Worm (Caenorhabditis elegans): ENCODE data around the gene mans-3.
A peak's percentile ranks its signal among the peaks of the same experiment; 100 is the strongest.

The mans-3 gene

DNA sequence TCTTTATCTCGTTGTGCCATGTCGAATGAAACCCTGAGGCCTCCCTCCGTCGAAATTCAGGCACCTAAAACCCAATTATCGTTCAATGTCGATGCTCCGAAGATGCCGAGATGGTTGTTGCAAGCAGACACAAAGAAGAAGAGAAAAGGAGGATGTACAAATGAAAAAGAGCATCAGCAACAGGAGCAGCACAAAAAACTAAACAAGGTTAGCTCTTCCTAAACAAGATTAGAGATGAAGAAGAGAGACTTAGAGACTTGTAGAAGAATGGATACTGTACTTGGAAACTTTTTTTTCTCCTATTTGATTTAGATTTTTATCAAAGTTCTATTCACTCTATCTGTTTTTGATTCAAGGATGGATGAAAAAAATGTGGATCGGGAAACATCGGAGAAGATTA is 47.6 kb upstream of the mans-3 start:
- TF ChIP-seq aha-1 (tag) (peak; percentile 29), skn-1 (tag; optimal IDR thresholded peaks at IDR 0.05) (no peak), dmd-6 (GFP tag; IDR thresholded peaks at IDR 0.05) (0 out of 2 replicates have a peak, but pooled peaks have one; percentile 6), vab-7 (GFP tag; IDR thresholded peaks at IDR 0.05) (no peak), ces-1 (GFP tag; optimal IDR thresholded peaks at IDR 0.05) (peak; percentile 95), fkh-10 (GFP tag; optimal IDR thresholded peaks at IDR 0.05) (peak; percentile 49), ctbp-1 (GFP tag; IDR thresholded peaks at IDR 0.05) (peak; percentile 73), lsy-2 (tag; optimal IDR thresholded peaks at IDR 0.05) (peak in 1 of 2 experiments; percentile 52), mes-2 (tag; optimal IDR thresholded peaks at IDR 0.05; ENCODE audit: poor library complexity, severe bottlenecking) (peak; percentile 9)

DNA sequence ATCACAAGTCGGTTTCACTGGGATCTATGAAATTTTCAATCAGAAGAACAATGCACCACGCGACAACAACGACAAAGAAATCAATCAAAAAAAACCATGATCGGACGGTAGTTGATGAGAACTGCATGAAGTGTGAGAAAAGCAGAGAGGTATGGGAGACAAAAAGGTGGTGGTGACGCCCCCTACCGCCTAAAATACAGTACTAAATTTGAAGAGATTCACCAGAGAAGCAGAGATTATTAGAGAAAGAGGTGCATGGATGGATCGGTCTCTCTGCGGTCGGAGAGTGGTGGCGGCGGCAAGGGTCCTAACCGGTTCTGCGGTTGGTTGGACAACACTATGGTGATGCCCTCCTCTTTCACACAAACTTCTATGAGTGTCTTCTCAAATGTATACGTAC is 45.9 kb upstream of the mans-3 start:
- TF ChIP-seq tra-1 (GFP tag; IDR thresholded peaks at IDR 0.05): 0 out of 2 replicates have a peak, but pooled peaks have one; percentile 34
- no peak for TF ChIP-seq dmd-9 (GFP tag; IDR thresholded peaks at IDR 0.05)
- TF ChIP-seq unc-39 (tag; optimal IDR thresholded peaks at IDR 0.05): no peak
- peak in 1 of 2 experiments; percentile 54 for TF ChIP-seq lsy-2 (tag; optimal IDR thresholded peaks at IDR 0.05)
- TF ChIP-seq spr-3 (GFP tag; optimal IDR thresholded peaks at IDR 0.05): no peak
- peak in 1 of 2 experiments; percentile 8 for TF ChIP-seq unc-62 (GFP tag; optimal IDR thresholded peaks at IDR 0.05 in 1 of 2)
- no peak for TF ChIP-seq unc-62 (tag; optimal IDR thresholded peaks at IDR 0.05)
- TF ChIP-seq T26A8.4 (GFP tag; IDR thresholded peaks at IDR 0.05): peak; percentile 68
- TF ChIP-seq rbr-2 (tag; optimal IDR thresholded peaks at IDR 0.05): peak; percentile 40
- no peak for TF ChIP-seq cey-2 (tag; optimal IDR thresholded peaks at IDR 0.05; ENCODE audit: borderline replicate concordance, insufficient read depth)
- TF ChIP-seq vab-7 (GFP tag; IDR thresholded peaks at IDR 0.05): no peak
- TF ChIP-seq nhr-48 (tag; optimal IDR thresholded peaks at IDR 0.05): peak; percentile 60
- TF ChIP-seq hlh-30 (tag; optimal IDR thresholded peaks at IDR 0.05; ENCODE audit: insufficient read depth): peak; percentile 85
- no peak for TF ChIP-seq attf-4 (tag; optimal IDR thresholded peaks at IDR 0.05)
- peak; percentile 41 for TF ChIP-seq set-16 (GFP tag; IDR thresholded peaks at IDR 0.05)
- TF ChIP-seq dve-1 (tag; optimal IDR thresholded peaks at IDR 0.05; ENCODE audit: insufficient read depth): peak; percentile 44
- TF ChIP-seq dpl-1 (GFP tag; optimal IDR thresholded peaks at IDR 0.05): no peak
- TF ChIP-seq duxl-1 (tag; optimal IDR thresholded peaks at IDR 0.05; ENCODE audit: poor library complexity): peak; percentile 40
- TF ChIP-seq F26F4.8 (GFP tag; conservative IDR thresholded peaks at IDR 0.05): no peak
- no peak; the same call in 1 of the 2 replicates for TF ChIP-seq mdt-29 (GFP tag; IDR thresholded peaks at IDR 0.05)
- TF ChIP-seq lin-38 (GFP tag; IDR thresholded peaks at IDR 0.05): no peak
- peak; percentile 85 for TF ChIP-seq hlh-11 (tag; optimal IDR thresholded peaks at IDR 0.05)
- peak; percentile 65; the same call in 1 of the 2 replicates for TF ChIP-seq egl-43 (GFP tag; IDR thresholded peaks at IDR 0.05)
- TF ChIP-seq zag-1 (tag; optimal IDR thresholded peaks at IDR 0.05): no peak
- TF ChIP-seq mxl-3 (GFP tag; optimal IDR thresholded peaks at IDR 0.05): peak; percentile 80
- peak; percentile 18 for TF ChIP-seq spr-1 (tag; optimal IDR thresholded peaks at IDR 0.05)
- no peak for TF ChIP-seq ceh-32 (tag; optimal IDR thresholded peaks at IDR 0.05; ENCODE audit: poor library complexity)
- peak in 1 of 2 experiments; percentile 11 for TF ChIP-seq hif-1 (tag; optimal IDR thresholded peaks at IDR 0.05)
- peak; percentile 42 for TF ChIP-seq mep-1 (tag; optimal IDR thresholded peaks at IDR 0.05)
- no peak for TF ChIP-seq arid-1 (GFP tag; conservative IDR thresholded peaks at IDR 0.05)
- no peak for TF ChIP-seq zip-2 (tag; optimal IDR thresholded peaks at IDR 0.05)
- TF ChIP-seq dmd-6 (GFP tag; IDR thresholded peaks at IDR 0.05): peak; percentile 43; the same call in 1 of the 2 replicates
- TF ChIP-seq pqm-1 (tag; optimal IDR thresholded peaks at IDR 0.05): no peak
- TF ChIP-seq ctbp-1 (GFP tag; IDR thresholded peaks at IDR 0.05): peak; percentile 59; the same call in 1 of the 2 replicates
- TF ChIP-seq nhr-6 (tag; optimal IDR thresholded peaks at IDR 0.05): no peak
- TF ChIP-seq pha-4 (GFP tag; IDR thresholded peaks at IDR 0.05): no peak
- TF ChIP-seq pha-4 (tag; optimal IDR thresholded peaks at IDR 0.05): no peak
- no peak for TF ChIP-seq F49E8.2 (tag; optimal IDR thresholded peaks at IDR 0.05; ENCODE audit: borderline replicate concordance)
- peak; percentile 64 for TF ChIP-seq nhr-28 (tag; optimal IDR thresholded peaks at IDR 0.05)
- TF ChIP-seq mdl-1 (tag; optimal IDR thresholded peaks at IDR 0.05): peak; percentile 23 to 75
- TF ChIP-seq R02D3.7 (tag; optimal IDR thresholded peaks at IDR 0.05): no peak
- no peak for TF ChIP-seq ama-1 (optimal IDR thresholded peaks at IDR 0.05)
- TF ChIP-seq mes-2 (tag; optimal IDR thresholded peaks at IDR 0.05; ENCODE audit: poor library complexity, severe bottlenecking): peak; percentile 53
- TF ChIP-seq nhr-25 (tag; optimal IDR thresholded peaks at IDR 0.05; ENCODE audit: borderline replicate concordance, insufficient read depth): peak; percentile 17

Measured in whole organism, L4 larva.